Worm (Caenorhabditis elegans): ENCODE measurements around the gene C07B5.3.

DNA sequence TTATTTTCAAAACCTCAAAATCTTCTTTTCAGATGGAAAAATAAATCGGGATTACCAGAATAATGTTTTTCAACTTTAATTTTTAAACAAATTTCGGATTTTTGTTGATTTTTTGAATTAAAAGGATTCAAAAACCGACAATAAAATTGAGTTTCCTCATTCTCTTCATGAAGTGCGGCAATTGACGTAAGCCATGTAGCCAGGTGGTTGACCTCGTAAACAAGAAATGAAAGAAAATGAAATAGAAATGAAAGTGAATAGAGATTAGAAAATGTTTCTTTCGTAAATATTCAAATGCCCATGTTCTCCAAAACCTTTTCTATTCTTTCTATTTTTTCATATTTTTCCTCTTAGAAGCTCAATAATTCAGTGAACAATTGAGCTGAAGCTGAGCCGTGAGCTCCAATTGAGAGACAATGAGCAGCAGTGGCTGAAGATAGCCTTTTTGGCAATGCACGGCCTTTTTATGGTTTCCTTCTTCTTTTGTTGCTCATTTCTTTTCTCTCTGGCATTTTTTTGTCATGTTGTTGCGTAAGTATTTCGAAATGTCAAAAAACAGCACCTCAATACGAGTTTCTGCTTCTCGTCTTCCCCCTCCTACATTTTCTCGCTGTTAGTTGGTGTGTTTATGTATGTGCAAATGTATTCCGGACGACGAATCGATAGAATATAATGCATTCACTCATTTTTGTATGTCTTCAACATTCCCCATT lies 26.8 kb upstream of the C07B5.3 start:
- no peak for TF ChIP-seq dmd-6 (GFP tag; IDR thresholded peaks at IDR 0.05)
- TF ChIP-seq lin-39 (tag; optimal IDR thresholded peaks at IDR 0.05): no peak
- TF ChIP-seq lsy-2 (tag; optimal IDR thresholded peaks at IDR 0.05): no peak
- no peak for TF ChIP-seq ZK546.5 (tag; optimal IDR thresholded peaks at IDR 0.05)
- TF ChIP-seq nhr-25 (tag; optimal IDR thresholded peaks at IDR 0.05; ENCODE audit: borderline replicate concordance, insufficient read depth): no peak
- TF ChIP-seq nhr-77 (tag; optimal IDR thresholded peaks at IDR 0.05): no peak
- no peak for TF ChIP-seq unc-130 (GFP tag; optimal IDR thresholded peaks at IDR 0.05)
- no peak for TF ChIP-seq nhr-28 (tag; optimal IDR thresholded peaks at IDR 0.05)
